Worm (Caenorhabditis elegans): ENCODE results near the gene lin-8.
A peak's percentile ranks its signal among the peaks of the same experiment; 100 is the strongest.

lin-8 gene

DNA sequence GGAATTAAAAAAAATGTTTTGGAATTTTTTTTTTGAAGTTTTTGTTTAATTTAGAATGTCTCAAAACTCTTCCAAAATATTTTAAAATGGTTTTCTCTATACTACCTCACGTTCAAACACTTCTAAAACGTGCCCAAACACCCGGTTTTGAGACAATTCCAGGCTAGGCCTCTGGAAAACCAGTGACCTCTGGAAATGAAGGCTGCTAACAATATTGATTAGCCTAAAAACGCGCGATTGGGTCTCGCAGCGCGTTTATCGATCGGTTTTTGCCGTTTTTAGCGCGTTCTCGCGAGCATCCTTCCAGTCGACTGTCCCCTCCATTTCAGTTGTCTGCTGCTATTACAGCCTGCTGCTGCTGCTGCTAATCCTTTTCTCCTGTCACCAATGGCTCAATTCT lies 4.2 kb downstream of the lin-8 start, which contains the start of gene Y25C1A.6:
Gene Y25C1A.6, plus strand, starts transcription at position 301 of the 400 bp plus-strand sequence.
- TF ChIP-seq somi-1 (GFP tag; optimal IDR thresholded peaks at IDR 0.05), result no peak
- no peak for TF ChIP-seq aptf-2 (GFP tag; conservative IDR thresholded peaks at IDR 0.05)
- TF ChIP-seq C06A6.2 (GFP tag; conservative IDR thresholded peaks at IDR 0.05), result no peak
- no peak for TF ChIP-seq Y67H2A.10 (GFP tag; conservative IDR thresholded peaks at IDR 0.05)
- TF ChIP-seq ceh-58 (GFP tag; IDR thresholded peaks at IDR 0.05), result no peak
- no peak for TF ChIP-seq lsl-1 (GFP tag; optimal IDR thresholded peaks at IDR 0.05)
- no peak for TF ChIP-seq B0336.3 (GFP tag; IDR thresholded peaks at IDR 0.05)

DNA sequence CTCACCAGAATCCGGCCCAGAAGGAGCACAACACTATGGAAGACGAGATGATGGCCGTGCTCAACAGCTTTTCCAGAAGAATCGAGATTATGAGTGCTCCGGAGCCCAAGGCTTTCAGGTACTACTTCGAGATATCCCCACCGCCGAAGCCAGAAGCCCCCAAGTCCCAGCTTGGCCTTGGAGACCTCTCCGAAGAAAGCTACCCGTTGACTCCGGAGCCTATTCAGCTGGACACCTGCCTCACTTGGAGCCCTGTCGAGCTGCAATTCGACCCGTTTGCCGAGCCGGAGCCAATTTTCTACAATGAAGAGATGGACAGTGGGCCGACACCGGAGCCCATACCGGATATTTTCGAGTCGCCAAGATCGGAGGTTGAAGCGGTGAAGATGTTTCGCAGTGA lies 5.0 kb downstream of the lin-8 start:
- TF ChIP-seq zfh-2 (GFP tag; conservative IDR thresholded peaks at IDR 0.05) (peak; percentile 63), athp-1 (tag; optimal IDR thresholded peaks at IDR 0.05) (no peak)

DNA sequence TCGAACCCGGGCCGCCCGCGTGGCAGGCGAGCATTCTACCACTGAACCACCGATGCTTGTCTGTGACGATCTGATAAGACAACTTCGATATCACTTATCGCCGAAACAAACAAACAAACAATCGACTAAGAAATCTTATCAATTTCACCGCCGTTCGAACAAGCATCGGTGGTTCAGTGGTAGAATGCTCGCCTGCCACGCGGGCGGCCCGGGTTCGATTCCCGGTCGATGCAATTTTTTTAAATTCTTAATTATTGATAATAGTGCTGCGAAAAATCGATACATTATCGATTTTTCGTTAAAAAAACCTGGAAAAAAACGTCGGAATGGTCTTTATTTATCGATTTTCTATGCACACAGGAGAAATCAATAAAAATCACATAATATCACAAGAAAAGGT lies 5.6 kb downstream of the lin-8 start:
- TF ChIP-seq egrh-3 (GFP tag; IDR thresholded peaks at IDR 0.05) (0 out of 2 replicates have a peak, but pooled peaks have one; percentile 5), ztf-6 (GFP tag; IDR thresholded peaks at IDR 0.05) (0 out of 2 replicates have a peak, but pooled peaks have one; percentile 21), dox-1 (GFP tag; IDR thresholded peaks at IDR 0.05) (no peak), Y56A3A.18 (GFP tag; IDR thresholded peaks at IDR 0.05) (no peak), tbp1 (GFP tag; optimal IDR thresholded peaks at IDR 0.05) (peak; percentile 95), nhr-90 (tag; optimal IDR thresholded peaks at IDR 0.05) (peak; percentile 69), F33H1.4 (GFP tag; IDR thresholded peaks at IDR 0.05) (peak; percentile 56), B0261.1 (tag; optimal IDR thresholded peaks at IDR 0.05) (peak; percentile 94), nhr-80 (tag; optimal IDR thresholded peaks at IDR 0.05) (peak; percentile 12), ztf-28 (GFP tag; IDR thresholded peaks at IDR 0.05) (0 out of 2 replicates have a peak, but pooled peaks have one; percentile 48), F57C9.4 (tag; optimal IDR thresholded peaks at IDR 0.05) (no peak), K11D2.4 (GFP tag; IDR thresholded peaks at IDR 0.05) (0 out of 2 replicates have a peak, but pooled peaks have one; percentile 33), F55B11.4 (tag; optimal IDR thresholded peaks at IDR 0.05; ENCODE audit: borderline replicate concordance, insufficient read depth) (no peak), akir-1 (GFP tag; optimal IDR thresholded peaks at IDR 0.05) (no peak), let-607 (tag; optimal IDR thresholded peaks at IDR 0.05) (peak; percentile 2 to 5), rec-8 (tag; optimal IDR thresholded peaks at IDR 0.05) (no peak), snpc-1.1 (tag; optimal IDR thresholded peaks at IDR 0.05; ENCODE audit: insufficient read depth) (peak; percentile 48), nfya-2 (GFP tag; IDR thresholded peaks at IDR 0.05) (no peak), Y67H2A.10 (GFP tag; conservative IDR thresholded peaks at IDR 0.05) (no peak), F57A8.1 (GFP tag; optimal IDR thresholded peaks at IDR 0.05) (no peak), F49E8.2 (tag; optimal IDR thresholded peaks at IDR 0.05; ENCODE audit: insufficient read depth) (peak; percentile 18), madf-8 (GFP tag; conservative IDR thresholded peaks at IDR 0.05) (peak; percentile 42), F23B12.7 (tag; optimal IDR thresholded peaks at IDR 0.05; ENCODE audit: insufficient read depth) (peak; percentile 70), fkh-3 (tag; optimal IDR thresholded peaks at IDR 0.05) (no peak), madf-6 (GFP tag; IDR thresholded peaks at IDR 0.05) (peak; percentile 73), nfyb-1 (GFP tag; IDR thresholded peaks at IDR 0.05) (peak; percentile 88), snpc-1.3 (tag; optimal IDR thresholded peaks at IDR 0.05; ENCODE audit: insufficient read depth) (peak; percentile 56), lin-35 (GFP tag; optimal IDR thresholded peaks at IDR 0.05) (peak in 1 of 3 experiments; percentile 28), ztf-25 (GFP tag; IDR thresholded peaks at IDR 0.05) (no peak), rcor-1 (GFP tag; IDR thresholded peaks at IDR 0.05) (peak; percentile 56; the same call in 1 of the 2 replicates), lin-54 (GFP tag; optimal IDR thresholded peaks at IDR 0.05) (peak; percentile 51), pha-4 (tag; optimal IDR thresholded peaks at IDR 0.05) (no peak), C17E4.6 (GFP tag; IDR thresholded peaks at IDR 0.05) (no peak), unc-130 (GFP tag; optimal IDR thresholded peaks at IDR 0.05) (peak; percentile 65), nhr-179 (tag; optimal IDR thresholded peaks at IDR 0.05) (no peak), nhr-27 (tag; optimal IDR thresholded peaks at IDR 0.05) (no peak)
